Worm (Caenorhabditis elegans): ENCODE results near the gene T24H7.9.

Gene T24H7.9

ce11 chrII:6190770-6191169, 44.5 kb downstream of the T24H7.9 start:
- TF ChIP-seq C34B4.2 (tag; optimal IDR thresholded peaks at IDR 0.05) (no peak), nhr-47 (tag; optimal IDR thresholded peaks at IDR 0.05) (peak; percentile 17), xbp-1 (tag; optimal IDR thresholded peaks at IDR 0.05) (no peak), nhr-71 (tag; optimal IDR thresholded peaks at IDR 0.05) (peak; percentile 1), Y116A8C.19 (tag; optimal IDR thresholded peaks at IDR 0.05; ENCODE audit: borderline replicate concordance) (no peak), unc-130 (tag; optimal IDR thresholded peaks at IDR 0.05) (no peak), fkh-4 (tag; optimal IDR thresholded peaks at IDR 0.05; ENCODE audit: borderline replicate concordance) (no peak), mep-1 (tag; optimal IDR thresholded peaks at IDR 0.05) (no peak), nhr-84 (tag; optimal IDR thresholded peaks at IDR 0.05) (no peak), aha-1 (tag; optimal IDR thresholded peaks at IDR 0.05) (no peak), ets-5 (GFP tag; IDR thresholded peaks at IDR 0.05) (no peak), fkh-8 (tag; optimal IDR thresholded peaks at IDR 0.05) (no peak)

Data from whole organism, L1 larva.